Worm (Caenorhabditis elegans) whole organism, L1 larva: ENCODE results near the gene nhr-263.
"Not testable (repeated sequence)": the region's sequence is repeated elsewhere in the genome, so short reads cannot be mapped to it uniquely, and the experiment has no call there.

Experiments
- efl-3 ChIP-seq: fragments of 200-800 bp; sonication (Bioruptor generic); optimal IDR thresholded peaks from 2 replicates; lab custom pipeline; 2018; ENCODE audit warnings: mild to moderate bottlenecking, missing genetic modification characterization, missing compliant biosample characterization
- egl-27 ChIP-seq, 2 experiments: fragments of 150-350 bp in 1 of 2; sonication (generic microtip); optimal IDR thresholded peaks; 3 replicates each; lab custom pipeline; 2017 to 2018; ENCODE audit warnings: missing biosample characterization in 2 of 2, missing genetic modification characterization in 2 of 2, missing genetic modification reagents in 2 of 2
- elt-3 ChIP-seq, 6 experiments: fragments of 150-350 bp in 1 of 6; sonication (generic microtip); optimal IDR thresholded peaks; 2 replicates each; lab custom pipeline; 2017 to 2018; ENCODE audit warnings: missing biosample characterization in 6 of 6, missing genetic modification characterization in 6 of 6, inconsistent platforms in 1 of 6
- lin-15B ChIP-seq: fragments of 150-350 bp; sonication (generic microtip); optimal IDR thresholded peaks from 3 replicates; lab custom pipeline; 2014; ENCODE audit warnings: missing biosample characterization, missing genetic modification characterization
- mdl-1 ChIP-seq, 2 experiments: fragments of 150-350 bp; optimal IDR thresholded peaks; 2 replicates each; lab custom pipeline; 2014 to 2017; ENCODE audit warnings: missing biosample characterization in 2 of 2, missing genetic modification characterization in 2 of 2, inconsistent platforms in 1 of 2
- mep-1 ChIP-seq: fragments of 150-350 bp; optimal IDR thresholded peaks from 2 replicates; lab custom pipeline; 2014; ENCODE audit warnings: missing biosample characterization, missing genetic modification characterization
- nhr-11 ChIP-seq: fragments of 150-350 bp; optimal IDR thresholded peaks from 2 replicates; lab custom pipeline; 2014; ENCODE audit warnings: missing biosample characterization, missing genetic modification characterization
- pax-3 ChIP-seq: fragments of 200-800 bp; sonication (Bioruptor generic); optimal IDR thresholded peaks from 2 replicates; lab custom pipeline; 2018; ENCODE audit warnings: mild to moderate bottlenecking, missing genetic modification characterization, moderate library complexity, missing compliant biosample characterization
- sox-4 ChIP-seq: sonication (generic microtip); optimal IDR thresholded peaks from 2 replicates; lab custom pipeline; 2016; ENCODE audit warnings: missing genetic modification characterization, missing compliant biosample characterization
- unc-30 ChIP-seq: sonication (generic microtip); optimal IDR thresholded peaks from 2 replicates; lab custom pipeline; 2017; ENCODE audit warnings: missing biosample characterization, missing genetic modification characterization
- unc-62 ChIP-seq: fragments of 150-350 bp; optimal IDR thresholded peaks from 2 replicates; lab custom pipeline; 2014; ENCODE audit warnings: missing biosample characterization, missing genetic modification reagents, missing genetic modification characterization
- ztf-4 ChIP-seq: fragments of 150-350 bp; optimal IDR thresholded peaks from 2 replicates; lab custom pipeline; 2014; ENCODE audit warnings: missing biosample characterization, missing genetic modification characterization

- not testable (repeated sequence) for TF ChIP-seq unc-62 (GFP tag; lab: Kevin White, UChicago); mdl-1 (tag; optimal IDR thresholded peaks at IDR 0.05; lab: Kevin White, UChicago); elt-3 (tag; optimal IDR thresholded peaks at IDR 0.05; lab: Kevin White, UChicago); ztf-4 (tag; lab: Kevin White, UChicago); sox-4; unc-30; mep-1; pax-3 (tag; lab: Kevin White, UChicago); efl-3; nhr-11 (tag; lab: Kevin White, UChicago); lin-15B (tag; lab: Kevin White, UChicago); egl-27 (tag; optimal IDR thresholded peaks at IDR 0.05; lab: Kevin White, UChicago)
Observed at ce11 chrV:7304506-7304905, 37.3 kb downstream of the nhr-263 start, which contains the start of gene F07G11.2.
